Worm (Caenorhabditis elegans): ENCODE measurements around the gene T19H5.4.
"Not testable (repeated sequence)": the region's sequence is repeated elsewhere in the genome, so short reads cannot be mapped to it uniquely, and the experiment has no call there.

- not testable (repeated sequence) for TF ChIP-seq blmp-1 (tag; optimal IDR thresholded peaks at IDR 0.05; ENCODE audit: insufficient read depth); unc-62 (GFP tag; optimal IDR thresholded peaks at IDR 0.05); nhr-12 (tag; optimal IDR thresholded peaks at IDR 0.05); ama-1 (optimal IDR thresholded peaks at IDR 0.05); snpc-4 (tag; optimal IDR thresholded peaks at IDR 0.05); elt-3 (tag; optimal IDR thresholded peaks at IDR 0.05)
Observed at ce11 chrII:9459462-9459861, 27.7 kb downstream of the T19H5.4 start, which contains the start of gene R09D1.14.
